Fruit fly (Drosophila melanogaster) whole organism, wandering third instar larva: ENCODE measurements around the gene COX7AL2.

ENCODE experiments used
- Abd-B ChIP-seq: fragments of >200 bp; optimal IDR thresholded peaks from 2 replicates; lab custom pipeline; 2017; ENCODE audit warnings: missing biosample characterization, missing genetic modification characterization
- CG32264 ChIP-seq: fragments of 200-800 bp; sonication (Bioruptor generic); optimal IDR thresholded peaks from 2 replicates; lab custom pipeline; 2016; ENCODE audit warnings: missing biosample characterization, missing genetic modification characterization
- Hr78 ChIP-seq: fragments of >200 bp; optimal IDR thresholded peaks from 2 replicates; lab custom pipeline; 2017; ENCODE audit warnings: missing biosample characterization, missing genetic modification characterization
- Jra ChIP-seq: sonication (Bioruptor generic); optimal IDR thresholded peaks from 2 replicates; lab custom pipeline; 2016; ENCODE audit warnings: missing biosample characterization, missing genetic modification characterization
- Mio ChIP-seq: sonication (Bioruptor generic); optimal IDR thresholded peaks from 2 replicates; lab custom pipeline; 2016; ENCODE audit warnings: missing biosample characterization, missing genetic modification characterization
- Myc ChIP-seq: fragments of >200 bp; optimal IDR thresholded peaks from 2 replicates; lab custom pipeline; 2017
- br ChIP-seq: fragments of 200-800 bp; sonication (Bioruptor generic); optimal IDR thresholded peaks from 2 replicates; lab custom pipeline; 2016; ENCODE audit warnings: missing biosample characterization, missing genetic modification characterization
- brk ChIP-seq: fragments of 200-800 bp; sonication (Bioruptor generic); optimal IDR thresholded peaks from 2 replicates; lab custom pipeline; 2016; ENCODE audit warnings: missing biosample characterization, mild to moderate bottlenecking, missing genetic modification characterization
- h ChIP-seq: fragments of 200-800 bp; sonication (Bioruptor generic); optimal IDR thresholded peaks from 3 replicates; lab custom pipeline; 2016; ENCODE audit warnings: missing biosample characterization, mild to moderate bottlenecking, missing genetic modification characterization
- pan ChIP-seq: fragments of >200 bp; optimal IDR thresholded peaks from 2 replicates; lab custom pipeline; 2017
- usp ChIP-seq: fragments of >200 bp; optimal IDR thresholded peaks from 2 replicates; lab custom pipeline; 2017; ENCODE audit warnings: missing biosample characterization, missing genetic modification characterization
- woc ChIP-seq: sonication (Bioruptor generic); optimal IDR thresholded peaks from 2 replicates; lab custom pipeline; 2016; ENCODE audit warnings: missing biosample characterization, mild to moderate bottlenecking, missing genetic modification characterization

- TF ChIP-seq pan: no peak
- TF ChIP-seq CG32264 (GFP tag; lab: Kevin White, UChicago): no peak
- no peak for TF ChIP-seq Mio
- no peak for TF ChIP-seq usp (GFP tag; lab: Kevin White, UChicago)
- no peak for TF ChIP-seq Hr78 (GFP tag; lab: Kevin White, UChicago)
- no peak for TF ChIP-seq Myc (lab: Kevin White, UChicago)
- no peak for TF ChIP-seq br (GFP tag; lab: Kevin White, UChicago)
- no peak for TF ChIP-seq woc
- TF ChIP-seq brk (GFP tag; lab: Kevin White, UChicago): no peak
- TF ChIP-seq h (GFP tag; lab: Kevin White, UChicago): no peak
- no peak for TF ChIP-seq Abd-B (GFP tag; lab: Kevin White, UChicago)
- TF ChIP-seq Jra (GFP tag; lab: Kevin White, UChicago): no peak
Observed at dm6 chr2L:2242783-2243182, 45.1 kb upstream of the COX7AL2 start.
